Fruit fly (Drosophila melanogaster): ENCODE data around the gene btd.

btd gene

DNA sequence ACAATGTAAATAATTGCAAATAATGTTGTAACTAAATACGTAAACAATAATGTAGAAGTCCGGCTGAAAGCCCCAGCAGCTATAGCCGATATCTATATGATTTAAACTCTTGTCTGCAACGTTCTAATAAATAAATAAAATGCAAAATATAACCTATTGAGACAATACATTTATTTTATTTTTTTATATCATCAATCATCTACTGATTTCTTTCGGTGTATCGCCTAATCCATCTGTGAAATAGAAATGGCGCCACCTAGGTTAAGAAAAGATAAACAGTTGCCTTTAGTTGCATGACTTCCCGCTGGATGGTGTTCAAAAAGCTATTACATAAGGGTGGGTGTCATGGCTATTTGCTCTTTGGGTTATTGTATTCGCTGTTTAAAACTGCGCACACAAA lies 6.4 kb upstream of the btd start (continued):
- TF ChIP-seq disco-r (GFP tag; optimal IDR thresholded peaks at IDR 0.05) (peak; percentile 72), pnt (GFP tag; optimal IDR thresholded peaks at IDR 0.05) (peak; percentile 67), CG12391 (tag; optimal IDR thresholded peaks at IDR 0.05) (peak; percentile 97), NK7.1 (GFP tag; optimal IDR thresholded peaks at IDR 0.05) (peak; percentile 75), tx (GFP tag; optimal IDR thresholded peaks at IDR 0.05) (peak; percentile 72), CG6765 (GFP tag; optimal IDR thresholded peaks at IDR 0.05) (peak; percentile 96), CG2712 (tag; optimal IDR thresholded peaks at IDR 0.05) (peak; percentile 97), CG9817 (tag; optimal IDR thresholded peaks at IDR 0.05) (peak; percentile 93), Xrp1 (GFP tag; IDR thresholded peaks at IDR 0.05) (peak; percentile 96), CG31224 (GFP tag; IDR thresholded peaks at IDR 0.05) (peak; percentile 84), Dad (GFP tag; optimal IDR thresholded peaks at IDR 0.05) (peak; percentile 87), unpg (GFP tag; optimal IDR thresholded peaks at IDR 0.05) (peak; percentile 97), CG6683 (GFP tag; optimal IDR thresholded peaks at IDR 0.05) (peak; percentile 89), mirr (GFP tag; optimal IDR thresholded peaks at IDR 0.05) (peak; percentile 92), Lhr (GFP tag; optimal IDR thresholded peaks at IDR 0.05) (peak; percentile 91), CG1233 (GFP tag; optimal IDR thresholded peaks at IDR 0.05) (peak; percentile 95), E2f2 (GFP tag; IDR thresholded peaks at IDR 0.05) (peak; percentile 88), CG14710 (tag; optimal IDR thresholded peaks at IDR 0.05) (peak; percentile 96), CG34376 (GFP tag; optimal IDR thresholded peaks at IDR 0.05) (peak; percentile 97), unc-4 (GFP tag; IDR thresholded peaks at IDR 0.05; ENCODE audit: partially characterized antibody) (no peak), CG11398 (GFP tag; optimal IDR thresholded peaks at IDR 0.05) (peak; percentile 59), Sin3A (optimal IDR thresholded peaks at IDR 0.05) (no peak), Gsc (GFP tag; IDR thresholded peaks at IDR 0.05) (peak; percentile 59; the same call in 1 of the 2 replicates), CG7963 (GFP tag; IDR thresholded peaks at IDR 0.05; ENCODE audit: partially characterized antibody) (no peak), salm (tag; optimal IDR thresholded peaks at IDR 0.05) (peak; percentile 97), pb (GFP tag; optimal IDR thresholded peaks at IDR 0.05) (peak; percentile 30), zf30C (GFP tag; optimal IDR thresholded peaks at IDR 0.05) (peak; percentile 98), H2.0 (GFP tag; IDR thresholded peaks at IDR 0.05) (peak; percentile 88), H15 (GFP tag; IDR thresholded peaks at IDR 0.05) (peak; percentile 87), GATAe (GFP tag; conservative IDR thresholded peaks at IDR 0.05) (peak; percentile 59), BtbVII (GFP tag; optimal IDR thresholded peaks at IDR 0.05) (peak; percentile 96), h (optimal IDR thresholded peaks at IDR 0.05) (no peak), ttk (GFP tag; IDR thresholded peaks at IDR 0.05) (peak; percentile 90), oc (tag; optimal IDR thresholded peaks at IDR 0.05) (peak; percentile 95), HLH54F (GFP tag; optimal IDR thresholded peaks at IDR 0.05) (peak; percentile 83), esg (GFP tag; conservative IDR thresholded peaks at IDR 0.05) (peak; percentile 90), NC2α (GFP tag; optimal IDR thresholded peaks at IDR 0.05) (peak; percentile 52), CG15601 (tag; optimal IDR thresholded peaks at IDR 0.05) (peak; percentile 93), Awh (GFP tag; IDR thresholded peaks at IDR 0.05) (peak; percentile 93), HLH4C (GFP tag; IDR thresholded peaks at IDR 0.05; ENCODE audit: partially characterized antibody) (no peak), wor (GFP tag; IDR thresholded peaks at IDR 0.05) (peak; percentile 67), CHES-1-like (GFP tag; optimal IDR thresholded peaks at IDR 0.05) (peak; percentile 64), Doc2 (GFP tag; IDR thresholded peaks at IDR 0.05) (no peak), Spps (tag; optimal IDR thresholded peaks at IDR 0.05) (peak; percentile 94), sob (GFP tag; IDR thresholded peaks at IDR 0.05) (peak; percentile 96), insv (GFP tag; optimal IDR thresholded peaks at IDR 0.05) (peak; percentile 23 to 79), CG7839 (tag; optimal IDR thresholded peaks at IDR 0.05) (peak; percentile 97), CG11456 (GFP tag; IDR thresholded peaks at IDR 0.05) (peak; percentile 96), CG10543 (GFP tag; optimal IDR thresholded peaks at IDR 0.05) (peak; percentile 94), Hr51 (GFP tag; optimal IDR thresholded peaks at IDR 0.05) (peak; percentile 89 to 97), Oli (tag; optimal IDR thresholded peaks at IDR 0.05) (peak; percentile 95)
